Worm (Caenorhabditis elegans) whole organism, midembryonic: ENCODE data around the gene sfxn-1.5.
A peak's percentile ranks its signal among the peaks of the same experiment; 100 is the strongest.

Experiments
- T22C8.4 ChIP-seq: fragments of 200-800 bp; sonication (Bioruptor generic); IDR thresholded peaks from 2 replicates; pipeline ENCODE4 v1.3.6; 2022; ENCODE audit warnings: missing genetic modification characterization, missing compliant biosample characterization
- cog-1 ChIP-seq: sonication (generic microtip); optimal IDR thresholded peaks from 2 replicates; lab custom pipeline; 2016; ENCODE audit warnings: missing genetic modification characterization, missing compliant biosample characterization
- flt-1 ChIP-seq: fragments of 200-800 bp; sonication (Bioruptor generic); IDR thresholded peaks from 2 replicates; pipeline ENCODE4 v1.3.6; 2022; ENCODE audit warnings: missing genetic modification characterization, missing compliant biosample characterization
- klf-2 ChIP-seq: fragments of 200-800 bp; sonication (Bioruptor generic); conservative IDR thresholded peaks from 2 replicates; pipeline ENCODE4 v1.3.6; 2022; ENCODE audit warnings: missing genetic modification reagents, missing genetic modification characterization, missing compliant biosample characterization
- med-1 ChIP-seq: sonication (generic microtip); optimal IDR thresholded peaks from 2 replicates; lab custom pipeline; 2017; ENCODE audit warnings: missing genetic modification characterization, mild to moderate bottlenecking, missing compliant biosample characterization, antibody characterized with exemption, missing genetic modification reagents; ENCODE audit not compliant: insufficient read depth
- ref-1 ChIP-seq: fragments of 200-800 bp; sonication (Bioruptor generic); conservative IDR thresholded peaks from 2 replicates; pipeline ENCODE4 v1.3.6; 2022; ENCODE audit warnings: missing genetic modification reagents, missing genetic modification characterization, missing compliant biosample characterization
- tab-1 ChIP-seq: fragments of 200-800 bp; sonication (Bioruptor generic); IDR thresholded peaks from 2 replicates; pipeline ENCODE4 v1.3.6; 2022; ENCODE audit warnings: missing genetic modification characterization, missing compliant biosample characterization
- ztf-23 ChIP-seq: fragments of 200-800 bp; sonication (Bioruptor generic); IDR thresholded peaks from 2 replicates; pipeline ENCODE4 v1.3.6; 2022; ENCODE audit warnings: missing genetic modification reagents, missing genetic modification characterization, missing compliant biosample characterization
- ztf-29 ChIP-seq: fragments of 200-800 bp; sonication (Bioruptor generic); IDR thresholded peaks from 2 replicates; pipeline ENCODE4 v1.3.6; 2022; ENCODE audit warnings: missing genetic modification reagents, missing genetic modification characterization, missing compliant biosample characterization

Gene sfxn-1.5

DNA sequence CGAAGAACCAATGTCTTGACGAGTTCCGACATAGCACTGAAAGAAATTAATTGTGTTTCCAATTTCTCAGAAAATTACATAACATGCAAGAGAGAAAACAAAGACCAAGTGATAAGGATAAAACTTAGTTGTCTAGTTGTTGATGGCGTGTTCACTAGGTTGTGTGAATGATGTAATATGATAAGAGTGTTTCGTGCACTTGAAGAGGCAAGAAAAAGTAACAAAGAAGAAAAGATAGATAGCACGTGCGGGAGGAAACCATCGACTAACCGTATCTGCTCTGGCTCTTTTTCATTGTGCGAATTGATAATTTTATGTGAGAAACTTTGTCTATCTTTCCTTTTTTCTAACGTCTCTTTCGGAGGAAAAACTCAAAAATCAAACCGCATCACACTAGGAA, at the start of gene sfxn-1.5:
Gene sfxn-1.5 (minus strand): TSS at position 36 of the 400 bp plus-strand sequence.
- no peak for TF ChIP-seq ztf-23 (GFP tag; lab: Robert Waterston, UW)
- no peak for TF ChIP-seq ref-1 (GFP tag; lab: Robert Waterston, UW)
- no peak for TF ChIP-seq ztf-29
- no peak for TF ChIP-seq cog-1
- TF ChIP-seq flt-1 (GFP tag; lab: Robert Waterston, UW) = no peak

DNA sequence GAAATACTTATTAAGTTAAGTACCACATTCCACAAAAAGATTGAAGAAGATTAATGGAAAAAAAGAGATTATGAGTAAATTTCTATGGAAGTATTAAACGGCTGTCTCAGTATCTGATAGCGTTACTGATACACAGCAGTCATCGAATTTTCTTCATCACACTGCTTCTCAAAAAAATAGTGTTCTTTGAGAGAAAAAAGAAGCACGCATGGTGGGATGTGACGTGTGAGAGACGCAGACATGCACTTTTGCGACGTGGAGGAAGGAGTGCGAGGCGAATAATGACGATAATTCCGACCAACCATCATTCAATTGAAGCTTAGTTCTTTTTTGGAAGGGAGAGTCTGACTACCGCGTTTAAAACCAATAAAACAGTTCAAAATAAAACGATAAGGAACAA, 48.8 kb upstream of the sfxn-1.5 start, which contains the start of gene C44C10.11:
Gene C44C10.11 (minus strand): TSS at position 115 of the 400 bp plus-strand sequence.
- TF ChIP-seq ztf-23 (GFP tag; lab: Robert Waterston, UW) (no peak), cog-1 (no peak), med-1 (GFP tag; lab: Kevin White, UChicago) (no peak), flt-1 (GFP tag; lab: Robert Waterston, UW) (no peak), klf-2 (GFP tag; lab: Robert Waterston, UW) (no peak)

DNA sequence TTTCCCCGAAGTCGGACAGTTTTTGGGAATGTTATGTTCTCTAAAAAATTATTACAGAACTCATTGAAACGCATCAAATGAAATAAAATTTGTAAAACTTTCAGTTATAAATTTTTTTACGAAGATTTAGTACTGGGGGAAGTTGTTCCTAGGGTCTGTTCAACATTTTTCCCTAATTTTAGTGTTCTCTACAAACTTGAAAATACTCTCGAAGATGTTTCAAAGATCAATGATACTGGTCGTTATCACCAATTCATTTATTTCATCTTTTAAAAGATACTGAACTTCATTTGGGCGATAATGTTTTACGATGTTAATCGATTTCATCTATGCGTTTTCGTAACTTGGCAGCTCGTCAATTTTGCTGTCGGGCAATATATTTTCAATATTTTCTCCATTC, 40.8 kb upstream of the sfxn-1.5 start, which contains the start of gene C44C10.3:
Gene C44C10.3 (plus strand): TSS at position 301 of the 400 bp plus-strand sequence.
- no peak for TF ChIP-seq ztf-23 (GFP tag; lab: Robert Waterston, UW)
- no peak for TF ChIP-seq T22C8.4
- TF ChIP-seq ztf-29 = no peak
- no peak for TF ChIP-seq flt-1 (GFP tag; lab: Robert Waterston, UW)
- no peak for TF ChIP-seq ref-1 (GFP tag; lab: Robert Waterston, UW)

DNA sequence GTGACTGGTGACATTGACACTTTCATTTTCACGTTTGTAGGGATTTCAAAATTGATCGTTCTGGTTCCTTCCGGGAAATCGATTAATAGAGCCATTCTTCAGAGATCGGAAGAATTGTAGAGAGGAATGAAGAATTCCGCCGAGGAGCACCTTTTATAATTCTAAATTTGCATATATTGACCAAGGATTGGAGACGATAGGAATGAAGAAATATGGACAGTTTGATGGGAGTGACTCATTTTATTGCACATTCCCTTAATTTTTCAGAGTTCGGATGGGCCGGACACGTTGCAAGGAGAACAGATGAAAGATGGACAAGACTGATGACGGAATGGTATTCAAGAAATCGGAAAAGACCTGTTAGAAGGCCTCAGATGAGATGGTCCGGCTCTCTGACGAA, 38.8 kb upstream of the sfxn-1.5 start, which contains the start of gene C44C10.15:
Gene C44C10.15 (minus strand): TSS at position 101 of the 400 bp plus-strand sequence.
- TF ChIP-seq ztf-23 (GFP tag; lab: Robert Waterston, UW) = no peak
- TF ChIP-seq cog-1 = no peak
- no peak for TF ChIP-seq ref-1 (GFP tag; lab: Robert Waterston, UW)
- TF ChIP-seq flt-1 (GFP tag; lab: Robert Waterston, UW) = no peak
- no peak for TF ChIP-seq med-1 (GFP tag; lab: Kevin White, UChicago)
- no peak for TF ChIP-seq ztf-29
- TF ChIP-seq klf-2 (GFP tag; lab: Robert Waterston, UW) = no peak

ce11 chrX:11696696-11697095, 35.2 kb upstream of the sfxn-1.5 start, which contains the start of gene C44C10.12:
Gene C44C10.12, plus strand, starts transcription at chrX:11696996.
- TF ChIP-seq ref-1 (GFP tag; lab: Robert Waterston, UW) = no peak
- TF ChIP-seq ztf-29 = no peak
- no peak for TF ChIP-seq ztf-23 (GFP tag; lab: Robert Waterston, UW)

DNA sequence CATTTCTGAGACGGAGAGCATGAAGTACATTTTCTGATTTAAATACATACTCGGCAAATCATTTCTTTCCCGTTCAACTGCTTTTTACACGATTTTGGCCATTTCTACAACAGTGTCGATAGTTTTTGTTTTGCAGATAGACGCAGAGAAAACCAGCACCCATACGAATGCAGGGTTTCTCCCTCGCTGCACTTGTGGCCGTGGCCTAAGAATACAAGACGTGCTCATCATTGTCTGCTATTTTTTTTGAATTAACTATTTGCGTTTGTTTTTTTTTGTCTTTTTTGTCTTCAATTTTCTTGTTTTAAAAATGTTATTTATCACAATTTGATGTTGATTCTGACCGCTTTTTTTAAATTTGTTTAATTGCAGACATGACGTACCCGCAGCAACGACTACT, 31.6 kb upstream of the sfxn-1.5 start, which contains the start of gene smcl-1:
Gene smcl-1 (plus strand): TSS at position 373 of the 400 bp plus-strand sequence.
- TF ChIP-seq cog-1 = peak; percentile 16
- TF ChIP-seq flt-1 (GFP tag; lab: Robert Waterston, UW) = no peak

- TF ChIP-seq ref-1 (GFP tag; lab: Robert Waterston, UW) (no peak), T22C8.4 (no peak), ztf-23 (GFP tag; lab: Robert Waterston, UW) (no peak), ztf-29 (no peak), tab-1 (no peak), med-1 (GFP tag; lab: Kevin White, UChicago) (no peak), klf-2 (GFP tag; lab: Robert Waterston, UW) (no peak)
Measured at ce11 chrX:11690014-11690591, 28.6 kb upstream of the sfxn-1.5 start, which contains the start of the genes C44C10.10 and C44C10.5. Gene C44C10.10, plus strand, starts transcription at chrX:11690314. Gene C44C10.5, plus strand, starts transcription at chrX:11690541.

ce11 chrX:11687836-11688319, 26.4 kb upstream of the sfxn-1.5 start, which contains the start of gene C44C10.7:
Gene C44C10.7, minus strand, starts transcription at chrX:11688269.
- no peak for TF ChIP-seq cog-1
- TF ChIP-seq ref-1 (GFP tag; lab: Robert Waterston, UW) = no peak
- no peak for TF ChIP-seq ztf-29
- TF ChIP-seq klf-2 (GFP tag; lab: Robert Waterston, UW) = no peak
- no peak for TF ChIP-seq flt-1 (GFP tag; lab: Robert Waterston, UW)
- no peak for TF ChIP-seq med-1 (GFP tag; lab: Kevin White, UChicago)

DNA sequence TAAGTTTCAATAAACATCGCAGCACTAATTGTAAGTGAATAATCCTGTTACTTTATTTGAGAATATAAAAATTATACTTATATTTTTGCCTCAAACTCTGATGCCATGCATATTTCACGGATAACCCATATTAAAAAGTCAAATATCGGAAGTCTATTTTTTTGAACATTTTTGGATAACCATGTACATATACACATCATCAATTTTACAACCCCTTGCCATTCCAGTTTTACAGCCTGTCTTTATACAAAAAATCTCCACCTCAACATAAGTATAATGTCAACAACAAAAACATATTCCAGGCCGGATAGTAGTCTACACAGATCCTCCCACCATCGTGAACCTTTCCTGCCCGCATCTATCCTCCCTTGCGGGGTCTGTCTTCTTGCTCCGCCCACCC, 22.8 kb upstream of the sfxn-1.5 start, which contains the start of gene hnd-1:
Gene hnd-1 (plus strand): TSS at position 301 of the 400 bp plus-strand sequence.
- TF ChIP-seq cog-1 = no peak
- TF ChIP-seq ztf-29 = no peak
- TF ChIP-seq ztf-23 (GFP tag; lab: Robert Waterston, UW) = no peak
- no peak for TF ChIP-seq klf-2 (GFP tag; lab: Robert Waterston, UW)
- TF ChIP-seq T22C8.4 = no peak
- no peak for TF ChIP-seq med-1 (GFP tag; lab: Kevin White, UChicago)
- TF ChIP-seq ref-1 (GFP tag; lab: Robert Waterston, UW) = no peak
- no peak for TF ChIP-seq tab-1
- no peak for TF ChIP-seq flt-1 (GFP tag; lab: Robert Waterston, UW)

DNA sequence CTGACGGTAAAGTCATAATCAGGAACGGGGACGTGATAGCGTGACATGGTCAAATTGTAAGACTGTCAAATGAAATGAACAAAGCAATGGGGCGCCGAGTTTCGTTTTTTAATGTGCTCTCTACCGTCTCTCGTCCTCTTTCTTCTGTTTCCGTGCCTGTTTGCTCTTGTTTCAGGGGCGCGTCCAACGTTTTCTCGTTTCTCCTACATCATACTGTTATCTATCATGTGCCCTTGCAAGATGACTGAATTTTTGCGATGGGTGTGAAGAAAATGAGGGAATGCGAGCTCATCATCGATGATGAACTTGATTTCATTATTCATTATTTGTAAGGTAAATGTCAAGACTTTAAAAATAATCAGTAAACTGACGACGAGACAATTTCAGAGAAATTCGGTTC, 19.4 kb upstream of the sfxn-1.5 start, which contains the start of gene T04F8.7:
Gene T04F8.7 (minus strand): TSS at position 130 of the 400 bp plus-strand sequence.
- no peak for TF ChIP-seq flt-1 (GFP tag; lab: Robert Waterston, UW)
- TF ChIP-seq klf-2 (GFP tag; lab: Robert Waterston, UW) = no peak
- no peak for TF ChIP-seq med-1 (GFP tag; lab: Kevin White, UChicago)
- TF ChIP-seq ztf-29 = no peak
- no peak for TF ChIP-seq ref-1 (GFP tag; lab: Robert Waterston, UW)
- TF ChIP-seq ztf-23 (GFP tag; lab: Robert Waterston, UW) = no peak
- TF ChIP-seq tab-1 = no peak
- TF ChIP-seq T22C8.4 = no peak
- no peak for TF ChIP-seq cog-1
